Worm (Caenorhabditis elegans): ENCODE data around the gene F55H2.7.

Gene F55H2.7

ce11 chrIII:9509764-9510370 lies 6.2 kb downstream of the F55H2.7 start:
- no peak for TF ChIP-seq sea-1 (GFP tag; conservative IDR thresholded peaks at IDR 0.05)

DNA sequence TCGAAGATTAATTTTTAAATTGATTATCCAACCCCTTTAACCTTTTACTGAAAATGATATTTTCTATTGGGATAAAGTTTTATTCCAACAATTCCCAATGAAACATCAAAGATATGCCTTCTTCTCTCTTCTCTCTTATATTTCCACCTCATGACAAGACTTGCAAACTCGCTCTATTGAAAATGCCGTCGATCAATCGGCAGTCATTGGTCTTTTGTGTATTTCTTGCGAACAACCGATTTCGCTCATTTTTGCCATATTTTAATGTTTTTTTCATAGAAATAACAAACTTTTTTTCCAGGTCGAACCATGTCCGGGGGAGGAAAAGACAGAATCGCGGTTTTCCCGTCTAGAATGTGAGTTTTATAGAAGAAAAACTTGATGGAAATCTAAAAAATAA lies 8.2 kb downstream of the F55H2.7 start, which contains the start of gene vha-14:
TSS of gene vha-14 (plus strand) at position 302 of the 400 bp plus-strand sequence.
- TF ChIP-seq B0310.2 (tag; optimal IDR thresholded peaks at IDR 0.05) (no peak), F13C5.2 (tag; optimal IDR thresholded peaks at IDR 0.05) (peak; percentile 1), hmg-4 (GFP tag; optimal IDR thresholded peaks at IDR 0.05) (peak; percentile 6)

- TF ChIP-seq tbx-11 (GFP tag; IDR thresholded peaks at IDR 0.05): no peak
- no peak for TF ChIP-seq flt-1 (GFP tag; IDR thresholded peaks at IDR 0.05)
- TF ChIP-seq ceh-36 (tag; optimal IDR thresholded peaks at IDR 0.05): no peak
- no peak for TF ChIP-seq aly-1 (tag; optimal IDR thresholded peaks at IDR 0.05)
- TF ChIP-seq ceh-13 (GFP tag; optimal IDR thresholded peaks at IDR 0.05): no peak
- no peak for TF ChIP-seq ama-1 (optimal IDR thresholded peaks at IDR 0.05)
- TF ChIP-seq hmbx-1 (tag; optimal IDR thresholded peaks at IDR 0.05): no peak
- TF ChIP-seq hnd-1 (tag; optimal IDR thresholded peaks at IDR 0.05): no peak
- no peak for TF ChIP-seq hmg-4 (GFP tag; optimal IDR thresholded peaks at IDR 0.05)
- no peak for TF ChIP-seq sea-1 (GFP tag; conservative IDR thresholded peaks at IDR 0.05)
- TF ChIP-seq scrt-1 (GFP tag; IDR thresholded peaks at IDR 0.05): no peak
- no peak for TF ChIP-seq B0310.2 (tag; optimal IDR thresholded peaks at IDR 0.05)
- no peak for TF ChIP-seq F13C5.2 (tag; optimal IDR thresholded peaks at IDR 0.05)
- no peak for TF ChIP-seq ets-7 (tag; optimal IDR thresholded peaks at IDR 0.05)
- no peak for TF ChIP-seq tbx-37 (GFP tag; conservative IDR thresholded peaks at IDR 0.05)
- TF ChIP-seq pes-1 (GFP tag; IDR thresholded peaks at IDR 0.05): no peak
- TF ChIP-seq tra-4 (tag; optimal IDR thresholded peaks at IDR 0.05): no peak
Observed at ce11 chrIII:9504347-9504746, 11.7 kb downstream of the F55H2.7 start.

DNA sequence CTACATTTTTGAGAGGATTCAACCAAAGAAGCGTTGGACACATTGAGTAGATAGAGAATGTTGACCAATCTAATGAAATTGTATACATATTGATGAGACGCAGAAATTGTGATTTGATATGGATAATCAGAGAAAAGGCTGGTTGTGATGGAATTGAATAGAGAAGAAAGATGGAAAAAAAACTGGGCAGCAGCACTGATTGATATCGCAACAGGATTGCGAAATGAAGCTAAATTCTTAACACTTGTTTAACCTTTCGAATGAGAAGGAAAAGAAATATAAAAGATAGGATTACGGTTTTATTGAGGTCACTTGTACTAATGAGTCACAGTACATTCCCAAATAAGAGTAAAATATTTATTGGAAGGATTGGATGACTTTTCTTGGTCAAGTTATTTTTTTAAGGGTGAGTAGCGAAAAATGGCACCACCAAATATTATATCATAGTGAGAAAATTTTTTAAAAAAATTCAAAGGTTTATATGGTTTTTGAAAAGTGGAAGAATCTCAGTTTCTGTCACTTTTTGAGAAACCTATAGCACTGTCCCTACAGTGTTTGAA lies 13.8 kb downstream of the F55H2.7 start:
- TF ChIP-seq aly-1 (tag; optimal IDR thresholded peaks at IDR 0.05): no peak
- no peak for TF ChIP-seq hmg-4 (GFP tag; optimal IDR thresholded peaks at IDR 0.05)
- TF ChIP-seq F13C5.2 (tag; optimal IDR thresholded peaks at IDR 0.05): no peak
- TF ChIP-seq ceh-36 (tag; optimal IDR thresholded peaks at IDR 0.05): no peak
- TF ChIP-seq tbx-37 (GFP tag; conservative IDR thresholded peaks at IDR 0.05): no peak
- TF ChIP-seq B0310.2 (tag; optimal IDR thresholded peaks at IDR 0.05): no peak
- no peak for TF ChIP-seq flt-1 (GFP tag; IDR thresholded peaks at IDR 0.05)
- TF ChIP-seq scrt-1 (GFP tag; IDR thresholded peaks at IDR 0.05): no peak
- no peak for TF ChIP-seq ama-1 (optimal IDR thresholded peaks at IDR 0.05)
- no peak for TF ChIP-seq hnd-1 (tag; optimal IDR thresholded peaks at IDR 0.05)
- no peak for TF ChIP-seq ets-7 (tag; optimal IDR thresholded peaks at IDR 0.05)
- no peak for TF ChIP-seq hmbx-1 (tag; optimal IDR thresholded peaks at IDR 0.05)
- TF ChIP-seq tra-4 (tag; optimal IDR thresholded peaks at IDR 0.05): no peak
- no peak for TF ChIP-seq tbx-11 (GFP tag; IDR thresholded peaks at IDR 0.05)
- TF ChIP-seq sea-1 (GFP tag; conservative IDR thresholded peaks at IDR 0.05): no peak
- TF ChIP-seq ceh-13 (GFP tag; optimal IDR thresholded peaks at IDR 0.05): no peak

ce11 chrIII:9501072-9501471 lies 15.0 kb downstream of the F55H2.7 start:
- TF ChIP-seq hnd-1 (tag; optimal IDR thresholded peaks at IDR 0.05) (no peak), hmg-4 (GFP tag; optimal IDR thresholded peaks at IDR 0.05) (no peak), F13C5.2 (tag; optimal IDR thresholded peaks at IDR 0.05) (no peak), ets-7 (tag; optimal IDR thresholded peaks at IDR 0.05) (no peak), sea-1 (GFP tag; conservative IDR thresholded peaks at IDR 0.05) (no peak), ama-1 (optimal IDR thresholded peaks at IDR 0.05) (no peak), hmbx-1 (tag; optimal IDR thresholded peaks at IDR 0.05) (no peak), flt-1 (GFP tag; IDR thresholded peaks at IDR 0.05) (no peak), ceh-36 (tag; optimal IDR thresholded peaks at IDR 0.05) (no peak), B0310.2 (tag; optimal IDR thresholded peaks at IDR 0.05) (no peak), aly-1 (tag; optimal IDR thresholded peaks at IDR 0.05) (no peak), pes-1 (GFP tag; IDR thresholded peaks at IDR 0.05) (no peak), ceh-13 (GFP tag; optimal IDR thresholded peaks at IDR 0.05) (no peak), tbx-37 (GFP tag; conservative IDR thresholded peaks at IDR 0.05) (no peak), tra-4 (tag; optimal IDR thresholded peaks at IDR 0.05) (no peak), tbx-11 (GFP tag; IDR thresholded peaks at IDR 0.05) (no peak)

DNA sequence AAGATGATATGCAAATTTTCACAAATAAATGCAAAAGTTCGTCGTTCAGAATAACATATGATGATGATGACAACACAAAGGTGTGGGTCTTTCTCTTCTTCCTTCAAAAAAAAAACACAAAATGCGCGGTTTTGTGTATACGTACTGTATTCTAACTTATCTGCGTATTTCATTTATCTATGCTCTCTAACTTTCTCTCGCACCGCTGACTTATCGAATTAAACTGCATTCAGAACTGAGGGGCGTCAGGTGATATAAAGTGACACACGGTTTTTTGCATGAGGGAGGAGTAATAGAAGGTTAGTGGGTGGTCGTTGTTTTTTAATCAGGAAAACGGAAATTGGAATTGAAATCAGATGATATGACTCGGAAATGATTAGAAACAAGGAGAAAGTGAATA lies 15.8 kb downstream of the F55H2.7 start, which contains the start of gene sod-4:
TSS of gene sod-4 (minus strand) at position 109 of the 400 bp plus-strand sequence.
- TF ChIP-seq tra-4 (tag; optimal IDR thresholded peaks at IDR 0.05) (no peak), scrt-1 (GFP tag; IDR thresholded peaks at IDR 0.05) (no peak), aly-1 (tag; optimal IDR thresholded peaks at IDR 0.05) (no peak), hmbx-1 (tag; optimal IDR thresholded peaks at IDR 0.05) (no peak), ceh-13 (GFP tag; optimal IDR thresholded peaks at IDR 0.05) (no peak), pes-1 (GFP tag; IDR thresholded peaks at IDR 0.05) (no peak), ama-1 (optimal IDR thresholded peaks at IDR 0.05) (no peak), ceh-36 (tag; optimal IDR thresholded peaks at IDR 0.05) (no peak), ets-7 (tag; optimal IDR thresholded peaks at IDR 0.05) (no peak), F13C5.2 (tag; optimal IDR thresholded peaks at IDR 0.05) (no peak), hmg-4 (GFP tag; optimal IDR thresholded peaks at IDR 0.05) (no peak), B0310.2 (tag; optimal IDR thresholded peaks at IDR 0.05) (no peak), sea-1 (GFP tag; conservative IDR thresholded peaks at IDR 0.05) (no peak)

DNA sequence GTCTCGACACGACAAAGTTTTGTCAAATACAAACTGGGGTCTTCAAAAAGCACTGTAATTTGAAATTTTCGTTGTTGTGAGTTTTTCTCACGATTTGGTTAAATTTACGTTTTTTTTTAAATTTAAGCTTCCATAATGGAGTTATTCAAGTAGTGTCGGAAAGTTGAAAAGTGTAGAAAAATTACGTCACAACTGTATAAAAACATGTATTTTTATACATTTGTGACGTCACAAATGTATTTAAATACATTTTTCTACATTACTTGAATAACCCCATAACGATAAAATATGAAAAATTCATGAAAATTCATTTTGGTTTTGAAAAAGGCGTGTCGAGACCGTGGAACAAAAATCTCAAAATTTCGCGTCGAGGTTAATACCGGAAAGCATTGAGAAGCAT lies 18.6 kb downstream of the F55H2.7 start:
- no peak for TF ChIP-seq pes-1 (GFP tag; IDR thresholded peaks at IDR 0.05)
- no peak for TF ChIP-seq scrt-1 (GFP tag; IDR thresholded peaks at IDR 0.05)

ce11 chrIII:9496083-9496482 lies 20.0 kb downstream of the F55H2.7 start:
- TF ChIP-seq pes-1 (GFP tag; IDR thresholded peaks at IDR 0.05) (no peak), hnd-1 (tag; optimal IDR thresholded peaks at IDR 0.05) (no peak), flt-1 (GFP tag; IDR thresholded peaks at IDR 0.05) (no peak), tra-4 (tag; optimal IDR thresholded peaks at IDR 0.05) (no peak), ama-1 (optimal IDR thresholded peaks at IDR 0.05) (no peak)
